Worm (Caenorhabditis elegans) whole organism, early embryonic: ENCODE measurements around the gene M199.8.

Experiments used
- B0310.2 ChIP-seq: sonication (generic microtip); optimal IDR thresholded peaks from 2 replicates; lab custom pipeline; 2016; ENCODE audit warnings: mild to moderate bottlenecking, missing genetic modification characterization, missing compliant biosample characterization
- F13C5.2 ChIP-seq: sonication (generic microtip); optimal IDR thresholded peaks from 2 replicates; lab custom pipeline; 2017; ENCODE audit warnings: mild to moderate bottlenecking, missing genetic modification characterization, inconsistent platforms, missing compliant biosample characterization
- aly-1 ChIP-seq: sonication (generic microtip); optimal IDR thresholded peaks from 2 replicates; lab custom pipeline; 2016; ENCODE audit warnings: missing genetic modification characterization, missing compliant biosample characterization
- ama-1 ChIP-seq: fragments of 150-350 bp; optimal IDR thresholded peaks from 2 replicates; lab custom pipeline; 2014
- ceh-13 ChIP-seq: fragments of 200-800 bp; sonication (Bioruptor generic); optimal IDR thresholded peaks from 2 replicates; lab custom pipeline; 2018; ENCODE audit warnings: mild to moderate bottlenecking, missing genetic modification characterization, missing compliant biosample characterization
- ceh-36 ChIP-seq: sonication (generic microtip); optimal IDR thresholded peaks from 2 replicates; lab custom pipeline; 2016; ENCODE audit warnings: missing genetic modification characterization, inconsistent platforms, missing compliant biosample characterization
- ets-7 ChIP-seq: sonication (generic microtip); optimal IDR thresholded peaks from 2 replicates; lab custom pipeline; 2016; ENCODE audit warnings: missing genotype, missing genetic modification characterization, missing compliant biosample characterization
- flt-1 ChIP-seq: fragments of 200-800 bp; sonication (Bioruptor generic); IDR thresholded peaks from 2 replicates; pipeline ENCODE4 v1.3.6; 2022; ENCODE audit warnings: missing genetic modification characterization, missing compliant biosample characterization
- hmg-4 ChIP-seq: fragments of 200-800 bp; sonication (Bioruptor generic); optimal IDR thresholded peaks from 2 replicates; lab custom pipeline; 2018; ENCODE audit warnings: mild to moderate bottlenecking, missing genetic modification characterization, missing compliant biosample characterization
- scrt-1 ChIP-seq: fragments of 200-800 bp; sonication (Bioruptor generic); IDR thresholded peaks from 2 replicates; pipeline ENCODE4 v1.3.6; 2022; ENCODE audit warnings: missing genetic modification characterization, missing compliant biosample characterization
- sea-1 ChIP-seq: fragments of 200-800 bp; sonication (Bioruptor generic); conservative IDR thresholded peaks from 2 replicates; pipeline ENCODE4 v1.3.6; 2022; ENCODE audit warnings: missing genetic modification characterization, missing compliant biosample characterization
- tbx-11 ChIP-seq: fragments of 200-800 bp; sonication (Bioruptor generic); IDR thresholded peaks from 2 replicates; pipeline ENCODE4 v1.3.6; 2022; ENCODE audit warnings: missing genetic modification characterization, missing compliant biosample characterization
- tbx-37 ChIP-seq: fragments of 200-800 bp; sonication (Bioruptor generic); conservative IDR thresholded peaks from 2 replicates; pipeline ENCODE4 v1.3.6; 2022; ENCODE audit warnings: missing genetic modification reagents, missing genetic modification characterization, missing compliant biosample characterization
- tra-4 ChIP-seq: sonication (generic microtip); optimal IDR thresholded peaks from 2 replicates; lab custom pipeline; 2017; ENCODE audit warnings: missing genetic modification characterization, missing compliant biosample characterization

DNA sequence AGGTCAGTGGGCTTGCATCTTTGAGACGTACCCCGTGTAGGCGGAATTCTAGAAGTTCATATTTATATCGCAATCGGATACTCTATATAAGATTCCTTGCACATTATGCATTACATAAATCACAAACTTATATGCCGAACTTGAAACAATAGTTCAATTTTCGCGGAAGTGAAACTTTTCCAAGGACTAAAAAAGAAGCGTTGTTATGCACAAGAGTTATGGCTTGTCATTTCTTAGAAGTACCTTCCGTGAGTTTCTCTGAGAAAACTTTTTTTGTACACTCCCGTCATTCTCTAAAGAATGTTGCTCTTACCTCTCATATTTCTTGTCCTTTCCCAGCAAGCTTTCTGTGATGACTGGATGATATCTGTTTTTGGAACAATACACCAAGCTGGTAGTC, 15.4 kb downstream of the M199.8 start, which contains the start of gene M199.136:
- TF ChIP-seq tra-4 (no peak), flt-1 (no peak), ama-1 (lab: Kevin White, UChicago) (no peak), tbx-11 (GFP tag; lab: Robert Waterston, UW) (no peak), sea-1 (GFP tag; lab: Robert Waterston, UW) (no peak), tbx-37 (GFP tag; lab: Robert Waterston, UW) (no peak), ceh-36 (tag; lab: Kevin White, UChicago) (no peak), ceh-13 (GFP tag; lab: Kevin White, UChicago) (no peak), F13C5.2 (tag; lab: Kevin White, UChicago) (no peak), scrt-1 (GFP tag; lab: Robert Waterston, UW) (no peak), ets-7 (tag; lab: Kevin White, UChicago) (no peak), aly-1 (tag; lab: Kevin White, UChicago) (no peak), hmg-4 (GFP tag; lab: Kevin White, UChicago) (no peak), B0310.2 (tag; lab: Kevin White, UChicago) (no peak)
